Fruit fly (Drosophila melanogaster): ENCODE data around the gene CG11122.
A peak's percentile ranks its signal among the peaks of the same experiment; 100 is the strongest.

Gene CG11122

dm6 chrX:11108148-11108844, 16.2 kb downstream of the CG11122 start, which contains the start of gene Hsp60A (continued):
- peak; percentile 88 for TF ChIP-seq sens (GFP tag)
- no peak for TF ChIP-seq gt (GFP tag; IDR thresholded peaks at IDR 0.05)
- TF ChIP-seq pho (GFP tag; optimal IDR thresholded peaks at IDR 0.05): no peak
- TF ChIP-seq CG7372 (GFP tag; IDR thresholded peaks at IDR 0.05): no peak
- TF ChIP-seq seq (GFP tag; IDR thresholded peaks at IDR 0.05): no peak
- TF ChIP-seq HLHmδ (GFP tag; optimal IDR thresholded peaks at IDR 0.05): no peak
- peak; percentile 48; the same call in 1 of the 3 replicates for TF ChIP-seq Dbx (GFP tag; IDR thresholded peaks at IDR 0.05)
- no peak for TF ChIP-seq gro (GFP tag; optimal IDR thresholded peaks at IDR 0.05)
- TF ChIP-seq CG1602 (GFP tag; optimal IDR thresholded peaks at IDR 0.05): no peak
- TF ChIP-seq Six4 (GFP tag; optimal IDR thresholded peaks at IDR 0.05): peak; percentile 10
- TF ChIP-seq CG7745 (tag; optimal IDR thresholded peaks at IDR 0.05): no peak
- TF ChIP-seq Xrp1 (GFP tag; IDR thresholded peaks at IDR 0.05): peak; percentile 28; the same call in 1 of the 2 replicates
- no peak for TF ChIP-seq Hand (GFP tag; optimal IDR thresholded peaks at IDR 0.05)
- peak in 1 of 2 experiments; percentile 56 for TF ChIP-seq Hr51 (GFP tag; optimal IDR thresholded peaks at IDR 0.05)
- no peak; the same call in 2 of the 3 replicates for TF ChIP-seq dysf (GFP tag; IDR thresholded peaks at IDR 0.05)
- TF ChIP-seq E2f1 (GFP tag; IDR thresholded peaks at IDR 0.05): 0 out of 2 replicates have a peak, but pooled peaks have one; percentile 20
- TF ChIP-seq CG4820 (GFP tag; optimal IDR thresholded peaks at IDR 0.05): peak; percentile 44
- no peak for TF ChIP-seq maf-S (GFP tag; optimal IDR thresholded peaks at IDR 0.05)
- peak in 1 of 2 experiments; percentile 96 for TF ChIP-seq Pdp1 (GFP tag; optimal IDR thresholded peaks at IDR 0.05)
- TF ChIP-seq danr (GFP tag; IDR thresholded peaks at IDR 0.05): no peak
- no peak for TF ChIP-seq Mes4 (GFP tag; optimal IDR thresholded peaks at IDR 0.05)
- no peak for TF ChIP-seq CG12219 (GFP tag; optimal IDR thresholded peaks at IDR 0.05)
- no peak for TF ChIP-seq pum (GFP tag; optimal IDR thresholded peaks at IDR 0.05)
- peak; percentile 28 for TF ChIP-seq CG12155 (GFP tag; optimal IDR thresholded peaks at IDR 0.05)
- no peak for TF ChIP-seq CG31365 (tag; optimal IDR thresholded peaks at IDR 0.05)
- TF ChIP-seq yki (optimal IDR thresholded peaks at IDR 0.05): no peak
- TF ChIP-seq crp (GFP tag; optimal IDR thresholded peaks at IDR 0.05): peak in 1 of 2 experiments; percentile 9
- TF ChIP-seq CG10209 (GFP tag; optimal IDR thresholded peaks at IDR 0.05): peak; percentile 39
- peak; percentile 3 for TF ChIP-seq CG18262 (tag; optimal IDR thresholded peaks at IDR 0.05)
- TF ChIP-seq chm (GFP tag; IDR thresholded peaks at IDR 0.05): no peak; the same call in 1 of the 2 replicates
- no peak for TF ChIP-seq CG3407 (GFP tag; optimal IDR thresholded peaks at IDR 0.05)
- TF ChIP-seq Optix (GFP tag; IDR thresholded peaks at IDR 0.05): no peak
- peak; percentile 77 for TF ChIP-seq Bgb (GFP tag; IDR thresholded peaks at IDR 0.05; ENCODE audit: partially characterized antibody)
- no peak for TF ChIP-seq slou (GFP tag; optimal IDR thresholded peaks at IDR 0.05)
- TF ChIP-seq pfk (GFP tag; optimal IDR thresholded peaks at IDR 0.05): no peak
- peak; percentile 53 for TF ChIP-seq Blimp-1 (GFP tag; optimal IDR thresholded peaks at IDR 0.05)
- TF ChIP-seq ems (GFP tag; optimal IDR thresholded peaks at IDR 0.05): no peak
- TF ChIP-seq CG13424 (tag; optimal IDR thresholded peaks at IDR 0.05): peak; percentile 75
- no peak for TF ChIP-seq p53 (GFP tag; optimal IDR thresholded peaks at IDR 0.05)
- TF ChIP-seq CG2875 (GFP tag; optimal IDR thresholded peaks at IDR 0.05): no peak
- TF ChIP-seq CG15073 (GFP tag; optimal IDR thresholded peaks at IDR 0.05): no peak
- TF ChIP-seq dan (GFP tag; IDR thresholded peaks at IDR 0.05): no peak
- TF ChIP-seq CG3065 (GFP tag; optimal IDR thresholded peaks at IDR 0.05): no peak
- no peak for TF ChIP-seq CG2889 (GFP tag; IDR thresholded peaks at IDR 0.05)
- TF ChIP-seq Vsx1 (GFP tag; optimal IDR thresholded peaks at IDR 0.05): no peak
- no peak for TF ChIP-seq NFAT (GFP tag; IDR thresholded peaks at IDR 0.05)
- TF ChIP-seq Elba2 (GFP tag; optimal IDR thresholded peaks at IDR 0.05): peak; percentile 13
- peak; percentile 54 for TF ChIP-seq az2 (GFP tag; optimal IDR thresholded peaks at IDR 0.05)
- TF ChIP-seq tap (tag; optimal IDR thresholded peaks at IDR 0.05): no peak
- no peak for TF ChIP-seq emc (GFP tag; optimal IDR thresholded peaks at IDR 0.05)

All from whole organism, embryonic.